Worm (Caenorhabditis elegans) whole organism, late embryonic: Measurements from ENCODE around the gene cht-6.

Experiments
- C38D4.7 ChIP-seq: fragments of 200-800 bp; sonication (Bioruptor generic); optimal IDR thresholded peaks from 2 replicates; lab custom pipeline; 2018; ENCODE audit warnings: mild to moderate bottlenecking, missing genetic modification characterization, moderate library complexity, missing compliant biosample characterization
- F13H6.1 ChIP-seq: sonication (generic microtip); optimal IDR thresholded peaks from 2 replicates; lab custom pipeline; 2016; ENCODE audit warnings: missing genetic modification characterization, missing compliant biosample characterization
- K02D7.2 ChIP-seq: sonication (generic microtip); optimal IDR thresholded peaks from 2 replicates; lab custom pipeline; 2017; ENCODE audit warnings: mild to moderate bottlenecking, missing genetic modification characterization, missing compliant biosample characterization
- T23F11.4 ChIP-seq: fragments of 200-800 bp; sonication (Bioruptor generic); optimal IDR thresholded peaks from 2 replicates; lab custom pipeline; 2018; ENCODE audit warnings: mild to moderate bottlenecking, missing genetic modification characterization, missing compliant biosample characterization
- ama-1 ChIP-seq: fragments of 150-350 bp; optimal IDR thresholded peaks from 2 replicates; lab custom pipeline; 2014
- ceh-18 ChIP-seq: sonication (generic microtip); optimal IDR thresholded peaks from 2 replicates; lab custom pipeline; 2016; ENCODE audit warnings: missing genetic modification characterization, missing compliant biosample characterization
- ceh-19 ChIP-seq: fragments of 200-800 bp; sonication (Bioruptor generic); optimal IDR thresholded peaks from 2 replicates; lab custom pipeline; 2018; ENCODE audit warnings: mild to moderate bottlenecking, missing genetic modification characterization, missing compliant biosample characterization
- ceh-2 ChIP-seq: sonication (generic microtip); optimal IDR thresholded peaks from 2 replicates; lab custom pipeline; 2016; ENCODE audit warnings: missing genotype, missing genetic modification characterization, missing compliant biosample characterization
- ceh-24 ChIP-seq: sonication (generic microtip); optimal IDR thresholded peaks from 2 replicates; lab custom pipeline; 2016; ENCODE audit warnings: mild to moderate bottlenecking, missing genetic modification characterization, missing compliant biosample characterization
- ceh-30 ChIP-seq: fragments of 150-350 bp; optimal IDR thresholded peaks from 2 replicates; lab custom pipeline; 2014; ENCODE audit warnings: missing biosample characterization, missing genetic modification characterization
- ceh-31 ChIP-seq: sonication (generic microtip); optimal IDR thresholded peaks from 2 replicates; lab custom pipeline; 2016; ENCODE audit warnings: missing genetic modification characterization, missing compliant biosample characterization
- ceh-34 ChIP-seq: sonication (generic microtip); optimal IDR thresholded peaks from 2 replicates; lab custom pipeline; 2016; ENCODE audit warnings: mild to moderate bottlenecking, missing genetic modification characterization, missing compliant biosample characterization
- ceh-45 ChIP-seq: fragments of 200-800 bp; sonication (Bioruptor generic); IDR thresholded peaks from 2 replicates; pipeline ENCODE4 v1.3.6; 2022; ENCODE audit warnings: missing genetic modification reagents, missing genetic modification characterization, missing compliant biosample characterization
- ceh-48 ChIP-seq: sonication (generic microtip); optimal IDR thresholded peaks from 2 replicates; lab custom pipeline; 2016; ENCODE audit warnings: missing genetic modification characterization, inconsistent platforms, missing compliant biosample characterization
- che-1 ChIP-seq: sonication (generic microtip); optimal IDR thresholded peaks from 2 replicates; lab custom pipeline; 2016; ENCODE audit warnings: mild to moderate bottlenecking, missing genetic modification characterization, missing compliant biosample characterization
- dmd-4 ChIP-seq: sonication (generic microtip); optimal IDR thresholded peaks from 2 replicates; lab custom pipeline; 2016; ENCODE audit warnings: borderline replicate concordance, missing genetic modification characterization, missing compliant biosample characterization
- elt-2 ChIP-seq: sonication (generic microtip); optimal IDR thresholded peaks from 2 replicates; lab custom pipeline; 2016; ENCODE audit warnings: missing genetic modification reagents, missing genetic modification characterization, missing compliant biosample characterization
- elt-4 ChIP-seq: sonication (generic microtip); optimal IDR thresholded peaks from 2 replicates; lab custom pipeline; 2016; ENCODE audit warnings: missing genetic modification characterization, missing compliant biosample characterization
- ets-4 ChIP-seq: sonication (generic microtip); optimal IDR thresholded peaks from 2 replicates; lab custom pipeline; 2016; ENCODE audit warnings: missing genetic modification characterization, missing compliant biosample characterization
- fkh-6 ChIP-seq: sonication (generic microtip); optimal IDR thresholded peaks from 2 replicates; lab custom pipeline; 2016; ENCODE audit warnings: missing genetic modification characterization, missing compliant biosample characterization
- gmeb-2 ChIP-seq: sonication (generic microtip); optimal IDR thresholded peaks from 2 replicates; lab custom pipeline; 2016; ENCODE audit warnings: missing genetic modification characterization, inconsistent platforms, missing compliant biosample characterization
- hlh-13 ChIP-seq: fragments of 200-800 bp; sonication (Bioruptor generic); optimal IDR thresholded peaks from 2 replicates; lab custom pipeline; 2018; ENCODE audit warnings: mild to moderate bottlenecking, missing genetic modification characterization, missing compliant biosample characterization
- lin-11 ChIP-seq: fragments of 200-800 bp; sonication (Bioruptor generic); optimal IDR thresholded peaks from 2 replicates; lab custom pipeline; 2018; ENCODE audit warnings: mild to moderate bottlenecking, missing genetic modification characterization, missing compliant biosample characterization
- nfya-1 ChIP-seq: sonication (generic microtip); optimal IDR thresholded peaks from 2 replicates; lab custom pipeline; 2017; ENCODE audit warnings: missing genetic modification characterization, mild to moderate bottlenecking, missing compliant biosample characterization, antibody characterized with exemption, moderate library complexity
- odd-2 ChIP-seq: sonication (generic microtip); optimal IDR thresholded peaks from 2 replicates; lab custom pipeline; 2017; ENCODE audit warnings: antibody characterized with exemption, mild to moderate bottlenecking, missing genetic modification characterization, missing compliant biosample characterization
- pat-9 ChIP-seq: fragments of 200-800 bp; sonication (Bioruptor generic); optimal IDR thresholded peaks from 2 replicates; lab custom pipeline; 2018; ENCODE audit warnings: mild to moderate bottlenecking, missing genetic modification characterization, moderate library complexity, missing compliant biosample characterization
- pax-1 ChIP-seq: fragments of 150-350 bp; optimal IDR thresholded peaks from 2 replicates; lab custom pipeline; 2014; ENCODE audit warnings: missing biosample characterization, missing genetic modification characterization
- pha-2 ChIP-seq: sonication (generic microtip); optimal IDR thresholded peaks from 2 replicates; lab custom pipeline; 2017; ENCODE audit warnings: mild to moderate bottlenecking, missing genetic modification characterization, missing compliant biosample characterization
- pha-4 ChIP-seq: fragments of 150-350 bp; optimal IDR thresholded peaks from 2 replicates; lab custom pipeline; 2018; ENCODE audit warnings: missing biosample characterization, missing genetic modification reagents, missing genetic modification characterization
- ref-2 ChIP-seq: sonication (generic microtip); optimal IDR thresholded peaks from 2 replicates; lab custom pipeline; 2016; ENCODE audit warnings: missing genetic modification characterization, missing compliant biosample characterization
- sox-4 ChIP-seq: sonication (generic microtip); optimal IDR thresholded peaks from 2 replicates; lab custom pipeline; 2017; ENCODE audit warnings: mild to moderate bottlenecking, missing genetic modification characterization, inconsistent platforms, missing compliant biosample characterization
- syd-9 ChIP-seq: sonication (generic microtip); optimal IDR thresholded peaks from 2 replicates; lab custom pipeline; 2016; ENCODE audit warnings: mild to moderate bottlenecking, missing genetic modification characterization, moderate library complexity, missing compliant biosample characterization
- unc-55 ChIP-seq: sonication (generic microtip); optimal IDR thresholded peaks from 2 replicates; lab custom pipeline; 2017; ENCODE audit warnings: missing biosample characterization, missing genetic modification reagents, missing genetic modification characterization
- zip-5 ChIP-seq: sonication (generic microtip); optimal IDR thresholded peaks from 2 replicates; lab custom pipeline; 2016; ENCODE audit warnings: missing genetic modification characterization, missing compliant biosample characterization

Gene cht-6

DNA sequence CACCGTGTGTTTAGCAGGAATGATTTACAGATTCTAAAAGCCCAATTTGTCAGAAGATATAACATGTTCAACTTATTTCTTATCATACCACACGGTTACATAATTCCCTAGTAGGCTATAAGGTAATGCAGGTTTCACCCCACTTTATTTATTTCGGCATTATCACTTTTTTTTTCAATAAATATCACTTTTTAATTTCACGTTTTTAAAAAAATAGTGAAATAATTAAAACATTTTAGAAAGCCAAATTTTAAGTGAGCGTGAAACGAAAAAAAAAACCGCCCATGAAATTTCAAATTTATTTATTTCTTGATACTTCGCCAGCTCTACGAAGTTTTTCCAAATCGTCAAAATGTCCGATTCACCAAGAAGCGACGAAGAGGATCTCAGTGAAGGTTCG lies 33.6 kb downstream of the cht-6 start, which contains the start of gene fbxa-196:
fbxa-196 (plus strand) TSS at position 301 of the 400 bp plus-strand sequence.
- no peak for TF ChIP-seq ceh-48 (tag; lab: Kevin White, UChicago)
- no peak for TF ChIP-seq ceh-19
- no peak for TF ChIP-seq ama-1 (lab: Kevin White, UChicago)
- TF ChIP-seq ref-2 (tag; lab: Kevin White, UChicago) = no peak
- TF ChIP-seq syd-9 (tag; lab: Kevin White, UChicago) = no peak
- TF ChIP-seq T23F11.4 (GFP tag; lab: Kevin White, UChicago) = no peak
- TF ChIP-seq elt-4 (tag; lab: Kevin White, UChicago) = no peak
- no peak for TF ChIP-seq sox-4
- TF ChIP-seq F13H6.1 = no peak

DNA sequence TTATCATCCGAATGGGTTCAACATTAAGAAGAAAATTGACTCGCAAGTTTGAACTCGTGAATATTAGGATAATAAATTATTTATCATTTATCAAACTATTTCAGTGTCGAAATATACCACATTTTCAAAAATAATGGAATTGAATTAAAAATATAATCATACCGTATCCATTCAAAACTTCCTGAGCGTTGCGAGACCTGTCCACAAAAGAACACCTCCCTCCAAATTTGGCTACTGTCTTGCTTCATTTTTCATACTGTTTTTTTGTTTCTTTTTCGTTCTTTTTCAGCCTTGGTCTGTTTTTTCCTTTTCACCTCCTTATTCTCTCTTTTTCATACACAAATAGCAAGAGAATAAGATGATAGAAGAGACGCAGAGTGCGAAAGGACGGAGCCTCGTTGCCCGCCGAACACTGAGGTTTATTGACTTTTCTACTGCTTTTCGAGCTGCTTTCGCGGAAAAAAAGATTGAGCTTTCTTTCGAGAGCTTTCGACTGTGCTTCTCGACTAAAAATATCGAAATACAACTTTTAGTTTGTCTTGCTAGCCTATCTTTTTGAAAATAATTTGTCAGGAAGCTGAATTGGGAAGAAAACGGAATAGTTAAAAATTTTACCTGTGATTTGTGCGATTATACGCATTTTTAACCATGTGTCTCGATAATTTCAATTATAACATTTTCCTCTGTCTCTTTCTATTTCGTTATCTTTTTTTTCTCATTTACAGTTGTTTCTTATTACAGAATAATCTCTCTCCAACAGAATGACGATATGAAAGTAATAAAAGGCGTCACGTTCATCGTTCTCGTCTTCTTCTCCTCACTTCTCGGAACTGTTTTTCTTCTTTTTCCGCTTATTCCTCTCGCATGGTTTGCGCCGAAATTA lies 35.6 kb downstream of the cht-6 start, which contains the start of gene acl-8:
acl-8 (plus strand) TSS at position 742 of the 883 bp plus-strand sequence.
- TF ChIP-seq ceh-24 (tag; lab: Kevin White, UChicago) = no peak
- TF ChIP-seq ceh-48 (tag; lab: Kevin White, UChicago) = peak; percentile 33
- no peak for TF ChIP-seq gmeb-2 (tag; lab: Kevin White, UChicago)
- TF ChIP-seq zip-5 = no peak
- no peak for TF ChIP-seq ets-4

DNA sequence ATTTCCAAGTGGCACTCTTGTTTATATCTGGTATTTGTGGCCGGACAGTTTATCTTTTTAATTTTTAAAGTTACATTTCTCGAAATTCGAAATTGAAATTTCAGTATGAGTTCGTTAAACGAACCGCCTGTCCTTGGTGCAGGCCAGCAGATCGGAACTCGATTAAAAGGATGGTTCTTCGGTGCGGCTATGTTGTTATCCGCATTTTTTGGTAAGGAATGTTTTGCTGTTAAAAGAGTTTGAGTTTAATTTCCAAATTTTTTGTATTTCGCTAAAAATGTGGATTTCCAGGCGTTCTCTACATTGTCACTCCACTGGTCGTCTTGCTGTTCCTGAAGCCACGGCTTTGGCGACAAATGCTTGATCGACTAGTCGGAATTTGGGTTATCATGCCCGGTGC lies 38.3 kb downstream of the cht-6 start, which contains the start of gene acl-9:
acl-9 (plus strand) TSS at position 105 of the 400 bp plus-strand sequence.
- TF ChIP-seq ceh-18 (no peak), C38D4.7 (GFP tag; lab: Kevin White, UChicago) (no peak), F13H6.1 (no peak), hlh-13 (no peak), unc-55 (GFP tag; lab: Kevin White, UChicago) (no peak), pat-9 (tag; lab: Kevin White, UChicago) (no peak), nfya-1 (tag; lab: Kevin White, UChicago) (no peak), ceh-45 (GFP tag; lab: Robert Waterston, UW) (no peak), K02D7.2 (tag; lab: Kevin White, UChicago) (no peak), pha-4 (tag; lab: Kevin White, UChicago) (no peak), lin-11 (no peak), ceh-30 (no peak), ceh-34 (tag; lab: Kevin White, UChicago) (no peak), ceh-19 (no peak), dmd-4 (tag; lab: Kevin White, UChicago) (no peak), pha-2 (tag; lab: Kevin White, UChicago) (no peak)

DNA sequence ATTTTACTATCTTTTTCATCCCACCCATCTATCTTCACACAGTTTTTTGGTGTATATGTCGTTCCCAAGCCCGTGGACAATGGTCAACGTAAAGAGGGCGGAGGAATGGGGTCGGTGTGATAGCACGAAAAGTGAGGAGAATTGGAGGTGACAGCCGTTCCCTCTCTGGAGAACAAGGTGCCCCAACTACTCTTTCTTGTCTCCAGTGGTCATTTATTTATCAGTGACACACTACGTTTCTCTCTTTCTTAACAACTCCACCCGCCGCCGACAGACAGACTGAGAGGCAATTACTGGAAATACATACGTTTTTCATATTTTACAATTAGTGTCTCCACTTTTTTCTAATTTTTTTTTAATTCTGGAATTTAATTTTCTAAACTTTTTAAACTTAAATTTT lies 42.1 kb downstream of the cht-6 start:
- TF ChIP-seq elt-2 (tag; lab: Kevin White, UChicago) (peak; percentile 6), K02D7.2 (tag; lab: Kevin White, UChicago) (no peak), unc-55 (GFP tag; lab: Kevin White, UChicago) (peak; percentile 42)

DNA sequence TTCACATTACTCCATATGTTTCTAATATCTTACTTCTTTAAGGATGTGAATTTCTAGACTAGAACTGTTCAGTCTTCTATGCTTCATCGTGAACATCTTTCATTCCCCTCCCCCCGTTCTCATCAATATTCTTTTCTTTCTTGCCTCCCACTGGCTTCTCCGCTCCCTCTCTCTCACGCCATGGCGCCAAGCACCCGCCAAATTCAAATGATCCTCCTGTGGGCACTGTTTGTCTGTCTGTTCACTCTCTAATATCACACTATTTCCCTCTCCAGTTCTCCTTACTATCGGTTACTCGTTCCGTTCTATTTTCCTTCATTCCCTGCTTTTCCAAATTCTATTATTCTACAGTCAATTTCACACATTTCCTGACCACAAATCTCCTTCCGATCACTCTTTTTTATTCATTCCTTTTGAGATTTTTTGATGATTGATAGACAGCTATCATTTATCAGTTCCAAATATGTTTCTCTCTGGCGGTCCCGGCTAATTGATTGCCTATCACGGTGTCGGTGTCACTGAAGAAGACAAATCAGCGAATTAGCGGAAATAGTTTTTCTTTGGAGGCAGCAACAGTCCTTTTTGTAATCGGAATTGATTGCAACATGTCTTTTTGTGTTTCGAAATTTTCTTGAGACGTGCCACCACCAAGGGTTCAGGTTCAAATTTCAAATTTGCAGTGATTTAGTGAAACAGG lies 43.7 kb downstream of the cht-6 start:
- TF ChIP-seq ceh-31 (tag; lab: Kevin White, UChicago) (no peak), ceh-48 (tag; lab: Kevin White, UChicago) (no peak), ets-4 (no peak), odd-2 (no peak), che-1 (tag; lab: Kevin White, UChicago) (no peak), ceh-2 (tag; lab: Kevin White, UChicago) (no peak), pax-1 (no peak), fkh-6 (no peak), hlh-13 (no peak), ceh-18 (no peak)
